Fruit fly (Drosophila melanogaster) whole organism: ENCODE measurements around the gene CG32985.

ENCODE experiments used
- CG8478 ChIP-seq: fragments of >200 bp; optimal IDR thresholded peaks from 2 replicates; lab custom pipeline; 2018; ENCODE audit warnings: inconsistent platforms
- usp ChIP-seq: fragments of >200 bp; optimal IDR thresholded peaks from 2 replicates; lab custom pipeline; 2017; ENCODE audit warnings: missing biosample characterization, missing genetic modification characterization, mixed read lengths

DNA sequence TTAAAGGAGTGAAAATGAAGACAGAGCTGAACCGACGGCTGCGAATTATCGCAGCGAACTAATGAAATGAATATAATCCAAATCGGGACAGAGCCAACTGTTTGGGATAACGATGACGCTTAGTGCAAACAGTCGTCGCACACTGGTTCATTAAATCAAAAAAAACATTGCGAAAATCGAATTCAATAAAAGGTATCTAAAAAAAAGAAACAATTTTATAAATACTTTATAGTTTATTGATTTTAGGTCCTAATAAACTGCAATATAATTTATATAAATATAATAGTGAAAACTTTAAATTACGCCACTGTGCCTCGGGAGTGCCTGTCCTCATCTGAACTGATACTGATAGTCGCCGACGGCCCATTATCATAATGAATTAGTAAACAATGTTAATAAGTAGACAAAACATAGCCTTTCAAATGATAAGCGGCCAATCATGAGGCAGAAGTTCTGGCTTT, 3.3 kb upstream of the CG32985 start, which contains the start of gene CG31886:
- no peak for TF ChIP-seq CG8478 (lab: Kevin White, UChicago)
- TF ChIP-seq usp (GFP tag; lab: Kevin White, UChicago) = no peak
